Fruit fly (Drosophila melanogaster) whole organism, embryonic: ENCODE results near the gene CG7810.

Experiments used
- Awh ChIP-seq: fragments of 200-800 bp; sonication (Bioruptor generic); IDR thresholded peaks from 2 replicates; pipeline ENCODE4, ENCODE4 v1.3.6; 2022; ENCODE audit warnings: missing biosample characterization, missing genetic modification characterization
- Bteb2 ChIP-seq: fragments of 200-800 bp; sonication (Bioruptor generic); optimal IDR thresholded peaks from 2 replicates; lab custom pipeline; 2016; ENCODE audit warnings: missing biosample characterization, missing genetic modification characterization
- C15 ChIP-seq: fragments of 200-800 bp; sonication (Bioruptor generic); IDR thresholded peaks from 3 replicates; pipeline ENCODE4 v1.3.6; 2022; ENCODE audit warnings: missing biosample characterization, missing genetic modification characterization
- CG10462 ChIP-seq: fragments of 200-800 bp; sonication (Bioruptor generic); optimal IDR thresholded peaks from 2 replicates; lab custom pipeline; 2016; ENCODE audit warnings: missing biosample characterization, missing genetic modification characterization
- CG11560 ChIP-seq: fragments of 200-800 bp; sonication (Bioruptor generic); IDR thresholded peaks from 3 replicates; pipeline ENCODE4 v1.3.6; 2022; ENCODE audit warnings: missing biosample characterization, missing genetic modification characterization
- CG12769 ChIP-seq: fragments of 200-800 bp; sonication (Bioruptor generic); optimal IDR thresholded peaks from 2 replicates; lab custom pipeline; 2019; ENCODE audit warnings: missing biosample characterization, mild to moderate bottlenecking, missing genetic modification characterization, moderate library complexity
- CG13296 ChIP-seq: fragments of 200-800 bp; sonication (Bioruptor generic); optimal IDR thresholded peaks from 3 replicates; lab custom pipeline; 2018; ENCODE audit warnings: missing biosample characterization, mild to moderate bottlenecking, missing genetic modification characterization
- CG16813 ChIP-seq: fragments of 200-800 bp; sonication (Bioruptor generic); IDR thresholded peaks from 3 replicates; pipeline ENCODE4 v1.3.6; 2022; ENCODE audit warnings: missing biosample characterization, missing genetic modification characterization; ENCODE audit not compliant: partially characterized antibody
- CG16863 ChIP-seq: fragments of 200-800 bp; sonication (Bioruptor generic); optimal IDR thresholded peaks from 3 replicates; lab custom pipeline; 2016; ENCODE audit warnings: missing biosample characterization, missing genetic modification characterization
- CG2875 ChIP-seq: fragments of 200-800 bp; sonication (Bioruptor generic); optimal IDR thresholded peaks from 2 replicates; lab custom pipeline; 2017; ENCODE audit warnings: missing biosample characterization, mild to moderate bottlenecking, missing genetic modification characterization, missing genetic modification reagents
- CG30403 ChIP-seq: fragments of 200-800 bp; sonication (Bioruptor generic); optimal IDR thresholded peaks from 3 replicates; lab custom pipeline; 2016; ENCODE audit warnings: missing biosample characterization, missing genetic modification characterization
- CG31388 ChIP-seq: fragments of 200-800 bp; sonication (Bioruptor generic); optimal IDR thresholded peaks from 2 replicates; lab custom pipeline; 2016; ENCODE audit warnings: missing biosample characterization, missing genetic modification characterization
- CG3163 ChIP-seq: fragments of 200-800 bp; sonication (Bioruptor generic); optimal IDR thresholded peaks from 3 replicates; lab custom pipeline; 2016; ENCODE audit warnings: missing biosample characterization, missing genetic modification characterization
- CG3838 ChIP-seq: fragments of 200-800 bp; sonication (Bioruptor generic); optimal IDR thresholded peaks from 3 replicates; lab custom pipeline; 2016; ENCODE audit warnings: missing biosample characterization, missing genetic modification characterization
- CG4282 ChIP-seq: fragments of 200-800 bp; sonication (Bioruptor generic); optimal IDR thresholded peaks from 2 replicates; lab custom pipeline; 2016; ENCODE audit warnings: missing biosample characterization, missing genetic modification characterization
- CG4617 ChIP-seq: fragments of 200-800 bp; sonication (Bioruptor generic); optimal IDR thresholded peaks from 3 replicates; lab custom pipeline; 2016; ENCODE audit warnings: missing biosample characterization, missing genetic modification characterization, borderline replicate concordance
- CG6689 ChIP-seq: fragments of 200-800 bp; sonication (Bioruptor generic); IDR thresholded peaks from 2 replicates; pipeline ENCODE4 v1.3.6; 2022; ENCODE audit warnings: missing biosample characterization, missing genetic modification characterization
- CG8388 ChIP-seq: fragments of 200-800 bp; sonication (Bioruptor generic); optimal IDR thresholded peaks from 2 replicates; lab custom pipeline; 2019; ENCODE audit warnings: missing biosample characterization, mild to moderate bottlenecking, missing genetic modification characterization, moderate library complexity
- CG9797 ChIP-seq: fragments of 200-800 bp; sonication (Bioruptor generic); optimal IDR thresholded peaks from 3 replicates; lab custom pipeline; 2018; ENCODE audit warnings: missing biosample characterization, mild to moderate bottlenecking, missing genetic modification characterization
- Camta ChIP-seq: fragments of 200-800 bp; sonication (Bioruptor generic); optimal IDR thresholded peaks from 2 replicates; lab custom pipeline; 2016; ENCODE audit warnings: missing biosample characterization, missing genetic modification characterization
- D19B ChIP-seq: fragments of 200-800 bp; sonication (Bioruptor generic); optimal IDR thresholded peaks from 2 replicates; lab custom pipeline; 2017; ENCODE audit warnings: missing biosample characterization, mild to moderate bottlenecking, missing genetic modification characterization
- Dip3 ChIP-seq: fragments of 200-800 bp; sonication (Bioruptor generic); optimal IDR thresholded peaks from 3 replicates; lab custom pipeline; 2016; ENCODE audit warnings: missing biosample characterization, missing genetic modification characterization
- Gsc ChIP-seq: fragments of 200-800 bp; sonication (Bioruptor generic); IDR thresholded peaks from 2 replicates; pipeline ENCODE4 v1.3.6; 2022; ENCODE audit warnings: missing biosample characterization, missing genetic modification characterization
- Hr78 ChIP-seq, 2 experiments: fragments of 200-800 bp in 1 of 2; fragments of >200 bp in 1 of 2; sonication (Bioruptor generic) in 1 of 2; optimal IDR thresholded peaks; 2 replicates each; lab custom pipeline; 2017 to 2019; ENCODE audit warnings: missing biosample characterization in 2 of 2, missing genetic modification characterization in 2 of 2, mild to moderate bottlenecking in 1 of 2, moderate library complexity in 1 of 2
- Jarid2 ChIP-seq: fragments of 200-800 bp; sonication (Bioruptor generic); optimal IDR thresholded peaks from 3 replicates; lab custom pipeline; 2017; ENCODE audit warnings: mild to moderate bottlenecking, missing biosample characterization, missing genetic modification reagents, missing genetic modification characterization
- Myb ChIP-seq: fragments of 200-800 bp; sonication (Bioruptor generic); optimal IDR thresholded peaks from 2 replicates; lab custom pipeline; 2016; ENCODE audit warnings: missing biosample characterization, missing genetic modification characterization
- NC2α ChIP-seq: fragments of 200-800 bp; sonication (Bioruptor generic); optimal IDR thresholded peaks from 2 replicates; lab custom pipeline; 2016; ENCODE audit warnings: missing biosample characterization, missing genetic modification characterization
- Rfx ChIP-seq: fragments of 200-800 bp; sonication (Bioruptor generic); IDR thresholded peaks from 2 replicates; pipeline ENCODE4 v1.3.6; 2022; ENCODE audit warnings: missing biosample characterization, missing genetic modification characterization
- Sin3A ChIP-seq: fragments of >200 bp; optimal IDR thresholded peaks from 2 replicates; lab custom pipeline; 2018
- Sox102F ChIP-seq: fragments of 200-800 bp; sonication (Bioruptor generic); optimal IDR thresholded peaks from 2 replicates; lab custom pipeline; 2018; ENCODE audit warnings: missing biosample characterization, mild to moderate bottlenecking, missing genetic modification characterization, moderate library complexity
- Vsx1 ChIP-seq: fragments of 200-800 bp; sonication (Bioruptor generic); optimal IDR thresholded peaks from 2 replicates; lab custom pipeline; 2017; ENCODE audit warnings: missing biosample characterization, mild to moderate bottlenecking, missing genetic modification characterization, missing genetic modification reagents
- ara ChIP-seq: fragments of 200-800 bp; sonication (Bioruptor generic); IDR thresholded peaks from 2 replicates; pipeline ENCODE4 v1.3.6; 2022; ENCODE audit warnings: missing biosample characterization, missing genetic modification characterization
- da ChIP-seq: fragments of 200-800 bp; sonication (Bioruptor generic); optimal IDR thresholded peaks from 2 replicates; lab custom pipeline; 2016; ENCODE audit warnings: missing biosample characterization, missing genetic modification characterization
- dimm ChIP-seq: fragments of 200-800 bp; sonication (Bioruptor generic); IDR thresholded peaks from 2 replicates; pipeline ENCODE4 v1.3.6; 2022; ENCODE audit warnings: missing biosample characterization, missing genetic modification characterization
- dmrt11E ChIP-seq: fragments of 200-800 bp; sonication (Bioruptor generic); optimal IDR thresholded peaks from 3 replicates; lab custom pipeline; 2018; ENCODE audit warnings: missing biosample characterization, mild to moderate bottlenecking, missing genetic modification characterization, moderate library complexity
- emc ChIP-seq: fragments of 200-800 bp; sonication (Bioruptor generic); optimal IDR thresholded peaks from 2 replicates; lab custom pipeline; 2016; ENCODE audit warnings: missing biosample characterization, missing genetic modification characterization
- gem ChIP-seq: fragments of 200-800 bp; sonication (Bioruptor generic); optimal IDR thresholded peaks from 2 replicates; lab custom pipeline; 2019; ENCODE audit warnings: missing biosample characterization, mild to moderate bottlenecking, missing genetic modification characterization, moderate library complexity
- grn ChIP-seq: fragments of 200-800 bp; sonication (Bioruptor generic); optimal IDR thresholded peaks from 3 replicates; lab custom pipeline; 2017; ENCODE audit warnings: missing biosample characterization, missing genetic modification characterization
- inv ChIP-seq: fragments of 200-800 bp; sonication (Bioruptor generic); IDR thresholded peaks from 2 replicates; pipeline ENCODE4 v1.3.6; 2022; ENCODE audit warnings: missing biosample characterization, missing genetic modification characterization; ENCODE audit not compliant: partially characterized antibody
- jigr1 ChIP-seq: fragments of 200-800 bp; sonication (Bioruptor generic); IDR thresholded peaks from 3 replicates; pipeline ENCODE4 v1.3.6; 2022; ENCODE audit warnings: missing biosample characterization, missing genetic modification characterization
- kah ChIP-seq: fragments of 200-800 bp; sonication (Bioruptor generic); optimal IDR thresholded peaks from 2 replicates; lab custom pipeline; 2018; ENCODE audit warnings: missing biosample characterization, mild to moderate bottlenecking, missing genetic modification characterization
- oc ChIP-seq: fragments of 200-800 bp; sonication (Bioruptor generic); optimal IDR thresholded peaks from 2 replicates; lab custom pipeline; 2018; ENCODE audit warnings: missing biosample characterization, mild to moderate bottlenecking, missing genetic modification characterization, moderate library complexity
- phol ChIP-seq: fragments of 200-800 bp; sonication (Bioruptor generic); optimal IDR thresholded peaks from 3 replicates; lab custom pipeline; 2018; ENCODE audit warnings: missing biosample characterization, mild to moderate bottlenecking, missing genetic modification characterization, moderate library complexity
- pum ChIP-seq: fragments of 200-800 bp; sonication (Bioruptor generic); optimal IDR thresholded peaks from 2 replicates; lab custom pipeline; 2016; ENCODE audit warnings: missing biosample characterization, missing genetic modification characterization
- so ChIP-seq: fragments of 200-800 bp; sonication (Bioruptor generic); IDR thresholded peaks from 3 replicates; pipeline ENCODE4 v1.3.6; 2022; ENCODE audit warnings: missing biosample characterization, missing genetic modification characterization
- stc ChIP-seq: fragments of 200-800 bp; sonication (Bioruptor generic); IDR thresholded peaks from 2 replicates; pipeline ENCODE4 v1.3.6; 2022; ENCODE audit warnings: missing biosample characterization, missing genetic modification characterization
- tap ChIP-seq: fragments of 200-800 bp; optimal IDR thresholded peaks from 3 replicates; lab custom pipeline; 2019; ENCODE audit warnings: missing biosample characterization, mild to moderate bottlenecking, missing genetic modification characterization, moderate library complexity
- twi ChIP-seq: fragments of 200-800 bp; optimal IDR thresholded peaks from 2 replicates; lab custom pipeline; 2019; ENCODE audit warnings: missing biosample characterization, mild to moderate bottlenecking, missing genetic modification characterization, moderate library complexity
- tx ChIP-seq: fragments of 200-800 bp; sonication (Bioruptor generic); optimal IDR thresholded peaks from 2 replicates; lab custom pipeline; 2016; ENCODE audit warnings: missing biosample characterization, missing genetic modification characterization
- vfl ChIP-seq: fragments of 200-800 bp; sonication (Bioruptor generic); optimal IDR thresholded peaks from 2 replicates; lab custom pipeline; 2016; ENCODE audit warnings: missing biosample characterization, missing genetic modification characterization
- yki ChIP-seq: fragments of >200 bp; optimal IDR thresholded peaks from 3 replicates; lab custom pipeline; 2018

Gene CG7810

DNA sequence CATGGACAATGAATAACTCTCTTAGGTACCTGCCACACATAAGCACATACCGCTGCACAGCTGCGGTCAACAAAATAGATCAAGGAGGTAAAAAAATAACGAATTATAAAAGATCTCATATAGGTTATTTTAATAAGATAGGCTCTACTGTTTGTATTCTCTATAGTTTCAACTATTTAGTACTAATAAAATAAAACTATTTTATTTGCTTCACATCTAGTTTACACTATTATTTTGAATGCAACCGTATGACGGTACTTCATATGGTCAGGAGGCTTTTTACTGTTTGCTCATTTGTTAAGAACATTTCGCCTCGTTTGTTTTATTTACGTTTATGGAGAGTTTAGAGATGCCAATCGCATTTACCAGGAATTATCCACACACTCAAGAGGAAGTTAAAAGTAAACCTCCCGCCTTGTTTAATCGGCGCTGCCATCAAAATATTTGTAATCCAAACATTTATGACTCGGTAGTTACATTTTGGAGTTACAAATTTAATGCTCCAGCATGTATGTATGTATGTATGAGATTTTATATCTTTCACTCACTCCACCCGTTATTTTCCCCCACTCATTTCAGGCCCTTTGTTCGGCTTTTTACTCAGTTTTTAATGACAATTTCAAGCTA is 35.9 kb downstream of the CG7810 start (continued):
- TF ChIP-seq Gsc (GFP tag; lab: Robert Waterston, UW) = no peak
- peak; percentile 61; the same call in 1 of the 2 replicates for TF ChIP-seq ara (GFP tag; lab: Robert Waterston, UW)
- TF ChIP-seq CG8388 (GFP tag; lab: Kevin White, UChicago) = peak; percentile 78
- peak; percentile 38 for TF ChIP-seq oc
- TF ChIP-seq CG4617 = no peak
- TF ChIP-seq CG31388 = no peak
- peak; percentile 88 for TF ChIP-seq dmrt11E (tag; lab: Kevin White, UChicago)
- TF ChIP-seq D19B (GFP tag; lab: Kevin White, UChicago) = peak; percentile 21
- no peak for TF ChIP-seq dimm (GFP tag; lab: Robert Waterston, UW)
- TF ChIP-seq NC2α (GFP tag; lab: Kevin White, UChicago) = no peak
- TF ChIP-seq yki (lab: Kevin White, UChicago) = no peak
- no peak for TF ChIP-seq CG3838 (GFP tag; lab: Kevin White, UChicago)
- TF ChIP-seq grn (GFP tag; lab: Kevin White, UChicago) = peak; percentile 61
- TF ChIP-seq CG12769 = no peak
- no peak for TF ChIP-seq da (GFP tag; lab: Kevin White, UChicago)
- peak; percentile 42 for TF ChIP-seq CG10462 (GFP tag; lab: Kevin White, UChicago)
- TF ChIP-seq CG13296 (GFP tag; lab: Kevin White, UChicago) = no peak
- no peak for TF ChIP-seq CG3163 (GFP tag; lab: Kevin White, UChicago)
- no peak for TF ChIP-seq C15 (GFP tag; lab: Robert Waterston, UW)
- peak; percentile 22; the same call in 1 of the 2 replicates for TF ChIP-seq Rfx
- no peak for TF ChIP-seq Dip3
- no peak for TF ChIP-seq CG16813 (GFP tag; lab: Robert Waterston, UW)
- 0 out of 3 replicates have a peak, but pooled peaks have one; percentile 70 for TF ChIP-seq so
- no peak for TF ChIP-seq jigr1 (GFP tag; lab: Robert Waterston, UW)
- no peak for TF ChIP-seq inv (GFP tag; lab: Robert Waterston, UW)
- peak; percentile 63 for TF ChIP-seq tap (tag; lab: Kevin White, UChicago)
- no peak for TF ChIP-seq emc (GFP tag; lab: Kevin White, UChicago)
- no peak for TF ChIP-seq Sin3A (lab: Kevin White, UChicago)
- peak; percentile 19 for TF ChIP-seq Bteb2 (GFP tag; lab: Kevin White, UChicago)
- peak; percentile 76 for TF ChIP-seq Sox102F (GFP tag; lab: Kevin White, UChicago)
- TF ChIP-seq tx = no peak
- TF ChIP-seq CG9797 (GFP tag; lab: Kevin White, UChicago) = no peak
- peak; percentile 70 for TF ChIP-seq CG30403 (GFP tag; lab: Kevin White, UChicago)
- no peak for TF ChIP-seq kah
- peak in 1 of 2 experiments; percentile 17 for TF ChIP-seq Hr78 (GFP tag; optimal IDR thresholded peaks at IDR 0.05; lab: Kevin White, UChicago)
- peak; percentile 20 for TF ChIP-seq Jarid2
- peak; percentile 86 for TF ChIP-seq gem (tag; lab: Kevin White, UChicago)
- TF ChIP-seq twi (tag; lab: Kevin White, UChicago) = peak; percentile 65
- TF ChIP-seq CG6689 (GFP tag; lab: Robert Waterston, UW) = peak; percentile 60
- TF ChIP-seq phol (tag; lab: Kevin White, UChicago) = peak; percentile 78
- 0 out of 2 replicates have a peak, but pooled peaks have one; percentile 35 for TF ChIP-seq Awh (GFP tag; lab: Robert Waterston, UW)
- no peak for TF ChIP-seq vfl (GFP tag; lab: Kevin White, UChicago)
- TF ChIP-seq Vsx1 (GFP tag; lab: Kevin White, UChicago) = peak; percentile 6
- no peak for TF ChIP-seq pum (GFP tag; lab: Kevin White, UChicago)
- peak; percentile 6 for TF ChIP-seq CG16863 (GFP tag; lab: Kevin White, UChicago)
- no peak for TF ChIP-seq CG11560 (tag; lab: Robert Waterston, UW)
- peak; percentile 61; the same call in 1 of the 2 replicates for TF ChIP-seq stc (GFP tag; lab: Robert Waterston, UW)
- no peak for TF ChIP-seq CG4282 (GFP tag; lab: Kevin White, UChicago)
- TF ChIP-seq CG2875 (GFP tag; lab: Kevin White, UChicago) = peak; percentile 65
- TF ChIP-seq Camta (GFP tag; lab: Kevin White, UChicago) = no peak
- no peak for TF ChIP-seq Myb (GFP tag; lab: Kevin White, UChicago)
